Worm (Caenorhabditis elegans): ENCODE data around the gene rbm-22.

The rbm-22 gene

DNA sequence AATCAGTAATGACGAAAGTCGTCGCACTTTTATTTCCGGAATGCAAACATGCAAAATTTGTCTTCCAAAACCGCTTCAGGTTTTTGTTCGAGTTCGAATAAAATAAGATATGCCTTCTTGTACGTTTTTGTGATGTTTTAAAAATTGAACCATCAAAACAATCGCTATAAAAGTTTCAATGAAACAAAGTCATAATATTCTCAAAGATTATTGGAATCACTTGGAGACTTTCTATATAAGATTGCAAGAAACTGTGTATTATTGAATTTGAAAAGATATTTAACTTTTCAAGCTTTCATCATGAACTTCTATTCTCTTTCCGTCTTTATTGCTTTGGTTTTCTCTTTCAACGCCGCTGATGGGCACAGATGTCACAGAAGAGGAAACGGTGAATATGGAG, 15.6 kb downstream of the rbm-22 start, which contains the start of gene fipr-14:
Gene fipr-14 (plus strand): TSS at position 301 of the 400 bp plus-strand sequence.
- TF ChIP-seq egl-44 (GFP tag; IDR thresholded peaks at IDR 0.05): no peak
- TF ChIP-seq fkh-3 (tag; optimal IDR thresholded peaks at IDR 0.05): no peak

DNA sequence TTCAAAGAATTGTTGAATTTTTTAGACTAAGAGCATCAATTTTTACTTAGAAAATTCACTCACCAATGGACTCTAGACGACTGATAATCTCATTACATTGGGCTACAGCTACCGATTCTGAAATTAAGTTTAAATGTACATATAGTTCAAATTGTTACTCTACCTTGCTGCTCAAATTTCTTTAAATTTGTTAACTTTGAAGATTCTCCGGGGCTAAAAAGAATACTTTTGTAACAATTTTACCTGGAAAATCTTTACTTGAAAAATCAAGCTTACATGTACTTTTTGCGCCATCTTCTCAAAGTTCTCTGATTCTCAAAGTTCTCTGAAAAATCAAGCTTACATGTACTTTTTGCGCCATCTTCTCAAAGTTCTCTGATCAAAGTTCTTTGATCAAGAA, 18.3 kb downstream of the rbm-22 start, which contains the start of gene sdz-13:
Gene sdz-13 (minus strand): TSS at position 101 of the 400 bp plus-strand sequence.
- no peak for TF ChIP-seq ceh-79 (tag; optimal IDR thresholded peaks at IDR 0.05)
- TF ChIP-seq cebp-2 (GFP tag; IDR thresholded peaks at IDR 0.05): no peak
- TF ChIP-seq cebp-1 (GFP tag; IDR thresholded peaks at IDR 0.05): no peak
- TF ChIP-seq cebp-1 (tag; optimal IDR thresholded peaks at IDR 0.05): no peak
- no peak for TF ChIP-seq lsl-1 (GFP tag; optimal IDR thresholded peaks at IDR 0.05)
- no peak for TF ChIP-seq Y67H2A.10 (GFP tag; conservative IDR thresholded peaks at IDR 0.05)

DNA sequence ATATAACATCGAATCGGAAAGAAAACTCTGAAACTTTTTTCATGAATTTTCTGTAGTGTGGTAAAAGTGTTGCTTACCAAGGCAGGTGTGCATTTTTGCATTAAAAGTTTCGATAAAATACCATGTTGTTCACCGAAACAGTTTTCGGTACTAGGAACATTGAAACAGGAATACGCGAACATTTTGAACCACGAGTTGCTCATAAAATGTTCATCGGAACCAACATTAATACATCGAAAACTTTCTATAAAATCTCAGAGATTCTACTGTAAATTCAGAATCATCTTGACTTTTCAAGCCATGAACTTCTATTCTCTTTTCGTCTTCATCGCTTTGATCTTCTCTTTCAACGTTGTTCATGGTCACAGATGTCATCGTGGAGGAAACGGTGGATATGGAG, 19.1 kb downstream of the rbm-22 start, which contains the start of gene fipr-15:
Gene fipr-15 (plus strand): TSS at position 301 of the 400 bp plus-strand sequence.
- no peak for TF ChIP-seq F39B2.1 (GFP tag; IDR thresholded peaks at IDR 0.05)
- no peak for TF ChIP-seq repo-1 (tag; optimal IDR thresholded peaks at IDR 0.05)
- TF ChIP-seq F49E8.2 (tag; optimal IDR thresholded peaks at IDR 0.05; ENCODE audit: insufficient read depth): no peak
- TF ChIP-seq aptf-2 (GFP tag; conservative IDR thresholded peaks at IDR 0.05): no peak
- TF ChIP-seq rpc-1 (optimal IDR thresholded peaks at IDR 0.05): no peak
- no peak for TF ChIP-seq rpc-1 (tag; optimal IDR thresholded peaks at IDR 0.05)
- TF ChIP-seq Y53F4B.3 (GFP tag; IDR thresholded peaks at IDR 0.05): no peak
- no peak for TF ChIP-seq dpff-1 (tag; optimal IDR thresholded peaks at IDR 0.05)
- TF ChIP-seq egrh-3 (GFP tag; IDR thresholded peaks at IDR 0.05): no peak
- TF ChIP-seq B0336.3 (GFP tag; IDR thresholded peaks at IDR 0.05): no peak
- no peak for TF ChIP-seq nhr-179 (tag; optimal IDR thresholded peaks at IDR 0.05)
- no peak for TF ChIP-seq hsf-1 (GFP tag; IDR thresholded peaks at IDR 0.05)

DNA sequence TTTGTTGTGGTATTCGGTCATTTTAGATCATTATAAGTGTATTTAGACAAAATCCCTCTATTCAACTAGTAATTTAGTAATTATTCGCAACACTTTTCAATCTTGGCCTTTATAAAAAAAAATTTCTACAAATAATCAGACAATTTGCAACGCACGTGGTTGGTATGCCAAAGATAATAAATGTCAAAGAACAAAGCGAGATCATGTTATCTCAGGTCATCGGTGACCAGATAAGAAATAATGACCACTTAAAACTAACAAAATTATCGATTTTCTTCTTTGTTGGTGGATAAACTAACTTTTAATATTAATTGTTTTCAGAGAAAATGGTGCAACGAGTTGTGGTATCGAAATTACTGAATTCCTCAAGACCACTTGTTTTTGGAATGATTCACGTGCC, 20.0 kb downstream of the rbm-22 start, which contains the start of gene F13E9.13:
Gene F13E9.13 (plus strand): TSS at position 317 of the 400 bp plus-strand sequence.
- TF ChIP-seq snpc-1.3 (tag; optimal IDR thresholded peaks at IDR 0.05; ENCODE audit: insufficient read depth) (no peak), ztf-18 (tag; optimal IDR thresholded peaks at IDR 0.05) (no peak), fkh-3 (tag; optimal IDR thresholded peaks at IDR 0.05) (no peak), ceh-58 (GFP tag; IDR thresholded peaks at IDR 0.05) (no peak), madf-3 (GFP tag; IDR thresholded peaks at IDR 0.05) (no peak), snpc-3.4 (tag; optimal IDR thresholded peaks at IDR 0.05) (no peak), bed-2 (GFP tag; IDR thresholded peaks at IDR 0.05) (no peak), B0336.3 (GFP tag; IDR thresholded peaks at IDR 0.05) (no peak), cebp-2 (GFP tag; IDR thresholded peaks at IDR 0.05) (no peak), K11D2.4 (GFP tag; IDR thresholded peaks at IDR 0.05) (no peak), B0035.1 (tag; optimal IDR thresholded peaks at IDR 0.05) (no peak), ceh-100 (GFP tag; IDR thresholded peaks at IDR 0.05) (no peak), die-1 (tag; optimal IDR thresholded peaks at IDR 0.05) (no peak), aptf-2 (GFP tag; conservative IDR thresholded peaks at IDR 0.05) (no peak), lin-54 (GFP tag; optimal IDR thresholded peaks at IDR 0.05) (no peak), ccch-3 (GFP tag; optimal IDR thresholded peaks at IDR 0.05) (no peak), F49E8.2 (tag; optimal IDR thresholded peaks at IDR 0.05; ENCODE audit: insufficient read depth) (no peak), rpc-1 (optimal IDR thresholded peaks at IDR 0.05) (no peak), rpc-1 (tag; optimal IDR thresholded peaks at IDR 0.05) (no peak)

DNA sequence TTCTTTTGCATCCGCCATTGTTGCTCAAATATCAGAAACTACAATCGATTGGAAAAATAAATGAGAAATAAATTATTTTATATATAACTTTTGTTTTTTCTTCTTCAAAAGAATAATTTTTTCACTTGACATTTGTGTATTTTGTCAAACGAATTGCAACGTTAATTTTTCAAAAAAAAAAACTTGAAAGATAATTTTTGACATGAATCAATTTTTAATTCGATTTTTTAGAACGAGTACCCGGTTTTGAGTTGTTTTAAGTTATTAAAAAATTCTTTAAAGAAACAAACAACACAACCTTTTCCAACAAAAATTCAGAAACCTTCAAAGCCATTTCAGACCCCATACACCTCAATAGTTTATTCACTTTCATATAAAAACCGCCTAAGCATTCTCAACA, 23.1 kb downstream of the rbm-22 start, which contains the start of gene F13E9.5:
Gene F13E9.5 (minus strand): TSS at position 101 of the 400 bp plus-strand sequence.
- TF ChIP-seq aptf-3 (GFP tag; IDR thresholded peaks at IDR 0.05) (no peak), ceh-100 (GFP tag; IDR thresholded peaks at IDR 0.05) (no peak), zim-3 (tag; optimal IDR thresholded peaks at IDR 0.05) (no peak), lsy-27 (tag; optimal IDR thresholded peaks at IDR 0.05; ENCODE audit: borderline replicate concordance, insufficient read depth) (no peak), ceh-40 (GFP tag; IDR thresholded peaks at IDR 0.05) (no peak)

Measured in whole organism, young adult.